Worm (Caenorhabditis elegans): ENCODE measurements around the gene M163.9.

DNA sequence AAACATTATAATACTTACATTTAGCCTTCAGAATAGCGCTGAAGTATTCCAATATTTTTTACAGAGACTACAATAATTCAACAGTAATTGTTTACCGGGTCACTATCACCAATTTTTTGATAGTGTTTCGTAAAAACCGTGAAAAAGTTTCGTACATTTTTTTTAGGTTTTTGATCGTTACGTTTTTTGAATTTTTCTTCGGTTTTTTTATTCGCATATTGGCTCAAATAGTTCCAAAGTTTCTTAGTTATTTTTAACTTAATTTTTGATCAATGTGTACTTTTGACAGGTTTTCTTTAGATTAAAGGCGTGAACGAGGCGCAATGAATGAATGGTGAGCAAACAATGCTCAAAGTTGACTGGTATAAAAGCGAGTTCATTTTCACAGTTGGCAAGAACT lies 46.3 kb upstream of the M163.9 start, which contains the start of gene fipr-3:
- TF ChIP-seq ama-1 (optimal IDR thresholded peaks at IDR 0.05) (no peak), zag-1 (tag; optimal IDR thresholded peaks at IDR 0.05) (no peak), crh-2 (tag; optimal IDR thresholded peaks at IDR 0.05) (no peak), nhr-25 (tag; optimal IDR thresholded peaks at IDR 0.05) (no peak), lsy-2 (tag; optimal IDR thresholded peaks at IDR 0.05) (no peak), egl-27 (tag; optimal IDR thresholded peaks at IDR 0.05) (no peak), ZK546.5 (tag; optimal IDR thresholded peaks at IDR 0.05) (no peak), R02D3.7 (tag; optimal IDR thresholded peaks at IDR 0.05) (no peak)
